Fruit fly (Drosophila melanogaster): Measurements from ENCODE around the gene nebu.
A peak's percentile ranks its signal among the peaks of the same experiment; 100 is the strongest.

The nebu gene

dm6 chr3L:12843056-12843799 lies at the start of gene nebu:
Gene nebu, minus strand, starts transcription at chr3L:12843106.
- TF ChIP-seq CG8478 (optimal IDR thresholded peaks at IDR 0.05) (no peak), CTCF (optimal IDR thresholded peaks at IDR 0.05) (no peak)

- TF ChIP-seq CTCF (optimal IDR thresholded peaks at IDR 0.05) (no peak), CG8478 (optimal IDR thresholded peaks at IDR 0.05) (no peak)
Measured at dm6 chr3L:12889353-12889820, 46.5 kb upstream of the nebu start, which contains the start of gene CG43894. Gene CG43894, plus strand, starts transcription at chr3L:12889770.

- TF ChIP-seq CG8478 (optimal IDR thresholded peaks at IDR 0.05) (no peak), CTCF (optimal IDR thresholded peaks at IDR 0.05) (no peak)
Measured at dm6 chr3L:12884680-12885079, 41.8 kb upstream of the nebu start, which contains the start of gene CG14120. Gene CG14120, plus strand, starts transcription at chr3L:12885039.

dm6 chr3L:12874211-12874610 lies 31.3 kb upstream of the nebu start:
- TF ChIP-seq CTCF (optimal IDR thresholded peaks at IDR 0.05): no peak
- no peak for TF ChIP-seq CG8478 (optimal IDR thresholded peaks at IDR 0.05)

- TF ChIP-seq CTCF (optimal IDR thresholded peaks at IDR 0.05) (no peak), CG8478 (optimal IDR thresholded peaks at IDR 0.05) (no peak)
Measured at dm6 chr3L:12867956-12868443, 25.1 kb upstream of the nebu start.

- TF ChIP-seq CG8478 (optimal IDR thresholded peaks at IDR 0.05) (no peak), CTCF (optimal IDR thresholded peaks at IDR 0.05) (no peak)
Measured at dm6 chr3L:12864472-12864871, 21.6 kb upstream of the nebu start.

- TF ChIP-seq CTCF (optimal IDR thresholded peaks at IDR 0.05) (no peak), CG8478 (optimal IDR thresholded peaks at IDR 0.05) (no peak)
Measured at dm6 chr3L:12862820-12863219, 19.9 kb upstream of the nebu start, which contains the start of gene CG10943. Gene CG10943, minus strand, starts transcription at chr3L:12862920.

dm6 chr3L:12861255-12861899 lies 18.5 kb upstream of the nebu start, which contains the start of gene CG32107:
Gene CG32107, minus strand, starts transcription at chr3L:12861305.
- TF ChIP-seq CG8478 (optimal IDR thresholded peaks at IDR 0.05) (no peak), CTCF (optimal IDR thresholded peaks at IDR 0.05) (peak; percentile 78 to 94)

- TF ChIP-seq CTCF (optimal IDR thresholded peaks at IDR 0.05): peak; percentile 36 to 78
- no peak for TF ChIP-seq CG8478 (optimal IDR thresholded peaks at IDR 0.05)
Measured at dm6 chr3L:12857553-12858122, 14.7 kb upstream of the nebu start.

dm6 chr3L:12853423-12853822 lies 10.5 kb upstream of the nebu start, which contains the start of gene Ent3:
Gene Ent3, plus strand, starts transcription at chr3L:12853646.
- TF ChIP-seq CG8478 (optimal IDR thresholded peaks at IDR 0.05): no peak
- no peak for TF ChIP-seq CTCF (optimal IDR thresholded peaks at IDR 0.05)

DNA sequence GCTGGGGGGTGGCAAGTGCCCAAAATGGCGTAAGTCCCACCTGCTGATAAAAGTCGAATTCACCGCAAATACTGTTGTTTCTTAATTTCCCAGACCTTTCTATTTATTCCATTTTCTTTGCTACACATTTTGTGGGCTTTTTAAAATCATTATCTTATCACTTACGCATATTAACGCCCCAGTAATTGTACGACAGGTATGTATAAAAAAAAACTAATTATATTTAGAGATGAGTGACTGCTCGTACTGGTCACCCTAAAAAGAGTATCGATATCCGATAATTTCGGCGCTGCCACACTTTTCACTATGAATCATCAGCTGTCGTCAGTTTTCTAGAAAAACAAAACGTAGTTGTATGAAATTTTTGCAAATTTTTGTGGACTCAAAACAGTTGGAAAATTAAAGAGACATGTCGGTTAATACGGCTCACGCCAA lies 7.0 kb upstream of the nebu start, which contains the start of the genes CG10948 and Wbp2:
Gene CG10948, minus strand, starts transcription at position 251 of the 435 bp plus-strand sequence.
Gene Wbp2, plus strand, starts transcription at position 299 of the 435 bp plus-strand sequence.
- TF ChIP-seq CG8478 (optimal IDR thresholded peaks at IDR 0.05) (no peak), CTCF (optimal IDR thresholded peaks at IDR 0.05) (no peak)

- TF ChIP-seq CTCF (optimal IDR thresholded peaks at IDR 0.05): no peak
- no peak for TF ChIP-seq CG8478 (optimal IDR thresholded peaks at IDR 0.05)
Measured at dm6 chr3L:12842532-12842931, 374 bp downstream of the nebu start.

- no peak for TF ChIP-seq CTCF (optimal IDR thresholded peaks at IDR 0.05)
- no peak for TF ChIP-seq CG8478 (optimal IDR thresholded peaks at IDR 0.05)
Measured at dm6 chr3L:12841459-12841858, 1.4 kb downstream of the nebu start.

dm6 chr3L:12839882-12840281 lies 3.0 kb downstream of the nebu start:
- TF ChIP-seq CTCF (optimal IDR thresholded peaks at IDR 0.05) (no peak), CG8478 (optimal IDR thresholded peaks at IDR 0.05) (no peak)

DNA sequence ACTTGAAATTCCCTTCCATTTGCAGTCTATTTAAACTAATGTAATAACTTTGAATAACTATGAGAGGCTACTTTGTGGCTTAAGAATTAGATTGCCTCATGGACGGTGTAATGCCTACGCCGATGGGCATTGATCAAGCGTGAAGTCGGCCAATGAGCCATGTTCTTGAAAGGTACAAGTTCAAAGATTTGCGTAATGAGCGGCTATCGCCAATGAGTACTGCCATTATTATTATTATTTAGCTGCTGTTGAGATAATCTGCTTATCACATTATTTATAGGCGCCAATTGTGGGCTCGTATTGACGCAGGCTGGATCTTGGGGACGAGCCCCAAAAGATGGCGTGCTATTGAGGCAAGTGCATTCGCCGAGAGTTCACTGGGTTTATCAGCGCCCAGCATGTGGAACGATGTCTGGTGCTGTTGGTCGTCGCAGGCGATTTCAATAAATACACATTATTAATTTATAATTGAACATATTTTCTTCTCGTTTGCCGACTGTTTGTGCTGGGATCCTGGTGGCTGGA lies 5.6 kb downstream of the nebu start:
- TF ChIP-seq CTCF (optimal IDR thresholded peaks at IDR 0.05) (no peak), CG8478 (optimal IDR thresholded peaks at IDR 0.05) (no peak)
